Fruit fly (Drosophila melanogaster) ovary, adult (tissue): ENCODE data around the gene CG9121.

Source experiments
- CG17801 ChIP-seq: fragments of 200-800 bp; optimal IDR thresholded peaks from 2 replicates; lab custom pipeline; 2019; ENCODE audit warnings: missing biosample characterization, mild to moderate bottlenecking, missing genetic modification characterization, moderate library complexity; ENCODE audit not compliant: partially characterized antibody

The CG9121 gene

DNA sequence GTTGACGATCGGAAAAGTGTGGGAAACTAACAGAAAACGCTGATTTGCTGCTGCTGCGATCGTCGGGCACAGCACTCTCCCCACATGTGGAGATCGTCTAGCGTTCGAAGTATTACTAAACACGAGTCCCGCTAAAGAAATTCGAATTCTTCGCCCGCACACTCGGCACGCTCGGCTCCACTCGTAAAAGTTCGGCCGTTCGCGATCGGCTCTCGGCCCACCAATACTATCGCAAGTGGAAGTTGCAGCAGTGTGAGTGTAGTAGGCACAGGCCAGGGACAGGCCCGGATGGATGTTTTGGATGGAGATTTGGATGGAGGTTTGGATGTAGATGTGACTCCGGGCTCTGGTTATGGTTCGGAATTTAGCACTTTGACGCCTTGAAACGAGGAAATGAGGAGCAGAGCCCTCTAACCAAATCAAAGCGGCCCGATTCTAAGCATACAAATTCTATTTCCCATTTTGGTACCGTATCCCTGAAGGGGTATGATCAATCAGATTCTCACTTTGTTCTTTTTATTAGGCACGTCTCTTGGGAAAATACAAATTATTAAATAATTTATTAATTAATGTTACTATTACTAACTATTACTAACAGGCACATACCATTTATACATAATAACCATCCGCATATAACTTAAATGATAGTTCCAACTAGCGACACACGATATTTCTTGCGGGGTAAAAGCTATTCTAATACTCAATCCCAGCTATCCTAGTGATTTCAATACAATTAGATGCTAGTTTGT lies 23.4 kb downstream of the CG9121 start:
- TF ChIP-seq CG17801 = no peak

DNA sequence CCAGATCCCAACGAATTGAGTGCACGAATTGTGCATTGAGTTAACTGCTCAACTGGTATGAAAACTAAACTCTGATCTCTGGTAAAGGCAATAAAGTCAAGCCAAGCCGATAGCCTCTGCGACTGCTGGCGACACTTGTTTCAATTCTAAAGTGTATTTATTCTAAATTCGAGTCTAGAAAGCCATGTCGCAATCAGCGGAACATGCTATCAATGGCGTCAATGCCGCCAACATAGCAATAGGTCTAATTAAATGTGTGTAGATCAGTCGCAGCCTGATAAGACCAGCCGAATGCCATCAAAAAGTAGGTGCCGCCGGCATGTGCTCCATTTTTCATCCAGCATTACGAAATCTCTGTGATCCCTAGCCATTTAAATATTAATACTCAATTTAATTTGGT lies 25.3 kb downstream of the CG9121 start:
- TF ChIP-seq CG17801 = no peak

DNA sequence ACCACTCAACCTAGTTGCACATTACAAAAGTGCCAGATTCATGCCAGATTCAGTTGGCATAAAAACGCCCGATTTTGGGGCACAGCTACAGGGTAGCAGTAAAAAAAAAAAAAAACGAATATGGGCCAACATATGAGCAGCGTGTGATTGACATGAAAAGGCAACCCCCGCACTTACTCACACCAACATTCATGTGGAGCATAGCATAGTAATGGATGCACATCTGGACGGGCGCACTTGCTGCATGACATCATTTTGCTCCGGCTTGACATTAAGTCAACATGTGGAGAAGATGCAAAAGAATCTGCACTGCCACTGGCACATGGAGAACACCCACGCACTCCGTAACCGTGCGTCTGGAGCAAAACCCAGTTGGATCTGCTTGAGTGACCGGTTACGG lies 28.3 kb downstream of the CG9121 start:
- no peak for TF ChIP-seq CG17801

DNA sequence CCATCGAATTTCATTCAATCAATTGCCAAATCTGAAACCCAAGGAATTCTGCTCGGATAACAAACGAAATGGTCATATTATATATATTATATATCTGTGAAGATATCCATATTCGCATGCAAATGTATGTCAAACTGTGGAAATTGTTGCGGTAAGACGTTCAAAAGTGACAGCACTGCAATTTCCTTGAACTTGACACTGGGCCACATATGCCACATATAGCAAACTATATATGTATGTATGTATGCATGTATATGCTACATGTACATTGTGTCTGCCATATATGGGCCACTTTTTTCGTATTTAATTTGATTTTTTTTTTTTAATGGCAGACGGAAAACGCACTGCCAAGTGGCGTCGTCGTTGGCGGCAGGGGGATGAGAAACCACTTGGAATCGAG lies 30.4 kb downstream of the CG9121 start:
- TF ChIP-seq CG17801 = no peak

DNA sequence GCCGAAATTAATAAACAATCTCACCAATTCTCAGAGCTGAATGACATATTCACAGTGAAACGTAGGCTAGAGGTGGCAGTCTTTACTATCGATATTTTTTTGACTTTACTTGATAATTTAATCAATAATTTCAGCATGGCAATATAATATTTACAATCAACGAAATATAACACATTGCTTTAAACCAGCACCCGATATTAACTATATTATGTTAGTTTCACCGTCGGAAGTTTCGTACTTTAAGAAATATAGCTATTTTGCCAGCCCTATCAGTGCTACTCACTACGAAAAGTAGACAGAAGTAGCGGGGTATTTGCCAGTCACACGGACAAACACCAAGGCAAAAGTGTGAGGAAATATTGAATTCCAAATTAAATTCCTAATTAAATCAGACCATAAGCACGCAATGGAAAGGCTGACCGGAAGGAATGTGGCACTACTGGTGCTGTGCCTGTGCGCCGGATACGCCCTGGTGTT lies 40.0 kb downstream of the CG9121 start, which contains the start of the genes CG31917, Tfb5 and SelT:
Gene CG31917 (minus strand): TSS at position 51 of the 477 bp plus-strand sequence.
Gene Tfb5 (minus strand): TSS at position 51 of the 477 bp plus-strand sequence.
Gene SelT (plus strand): TSS at position 139 of the 477 bp plus-strand sequence.
- peak; percentile 73 for TF ChIP-seq CG17801

DNA sequence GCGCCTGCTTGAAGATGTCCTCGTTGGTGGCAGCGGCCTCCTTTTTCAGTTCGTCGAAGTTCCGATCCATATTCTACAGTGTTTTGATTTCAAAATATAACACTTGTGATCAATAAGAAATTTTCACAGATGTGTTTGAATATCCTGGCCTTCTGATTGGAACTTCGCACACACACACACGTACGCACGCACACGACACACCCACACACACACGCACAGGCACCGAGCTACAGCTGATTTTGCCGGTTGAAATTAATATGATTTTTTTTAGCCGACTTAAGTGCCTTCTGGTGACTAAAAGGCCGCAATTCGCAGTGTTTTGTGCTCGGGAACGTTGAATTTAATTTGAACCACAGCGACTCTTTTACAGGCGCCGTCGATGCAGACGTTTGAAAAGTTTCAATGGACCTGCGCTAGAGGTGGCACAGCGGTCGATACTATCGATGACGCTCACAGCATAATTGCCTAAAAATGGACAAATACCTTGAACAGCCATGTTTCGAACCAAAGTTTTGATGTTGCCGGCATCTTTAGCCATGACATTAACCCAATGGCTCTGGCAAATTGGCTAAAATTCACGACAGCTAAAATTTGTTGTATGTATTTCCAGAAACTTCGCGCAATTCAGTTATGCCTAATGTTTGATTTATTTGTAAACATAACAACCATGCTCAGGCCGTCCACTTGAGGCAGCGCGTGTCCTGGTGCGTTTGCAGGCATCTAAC lies 41.4 kb downstream of the CG9121 start, which contains the start of gene Rtnl1:
Gene Rtnl1 (minus strand): TSS at position 415 of the 725 bp plus-strand sequence.
- TF ChIP-seq CG17801 = peak; percentile 42

DNA sequence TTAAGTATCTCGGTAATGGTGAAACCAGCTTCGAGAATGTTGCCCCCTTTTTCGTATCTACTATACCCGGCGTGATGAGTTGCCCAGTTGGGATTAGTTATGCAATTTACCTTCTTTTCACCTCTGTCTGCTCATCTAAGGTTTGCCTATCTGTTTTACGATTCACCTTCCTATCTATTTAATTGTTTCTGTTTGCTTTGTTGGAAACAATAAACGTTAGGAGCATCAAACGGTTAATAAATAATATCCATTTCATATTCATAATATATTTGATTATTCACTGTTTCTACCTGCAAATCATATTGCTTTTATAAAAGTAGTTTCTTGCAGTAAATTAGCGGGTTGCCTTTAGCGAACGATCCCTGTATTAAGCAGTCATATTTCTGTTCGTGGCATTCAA lies 43.6 kb downstream of the CG9121 start:
- peak; percentile 52 for TF ChIP-seq CG17801

DNA sequence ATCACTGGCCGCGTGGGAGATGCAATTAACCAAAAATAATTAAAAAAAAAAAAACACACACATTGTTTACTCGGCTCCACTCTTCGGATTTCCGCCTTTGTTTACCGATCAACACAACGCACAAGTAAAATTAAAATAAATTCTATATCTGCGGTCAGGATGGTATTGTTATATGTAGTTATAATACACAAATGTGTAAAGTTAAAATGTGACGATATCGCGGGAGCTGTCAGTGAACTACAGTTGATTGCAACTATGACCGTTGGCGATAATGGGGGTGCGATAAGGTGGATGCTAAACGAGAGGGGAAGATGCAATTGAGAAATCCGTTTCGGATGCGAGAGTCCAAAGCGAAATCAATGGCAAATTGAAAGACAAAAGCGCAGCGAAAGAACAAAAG lies 44.5 kb downstream of the CG9121 start:
- no peak for TF ChIP-seq CG17801

DNA sequence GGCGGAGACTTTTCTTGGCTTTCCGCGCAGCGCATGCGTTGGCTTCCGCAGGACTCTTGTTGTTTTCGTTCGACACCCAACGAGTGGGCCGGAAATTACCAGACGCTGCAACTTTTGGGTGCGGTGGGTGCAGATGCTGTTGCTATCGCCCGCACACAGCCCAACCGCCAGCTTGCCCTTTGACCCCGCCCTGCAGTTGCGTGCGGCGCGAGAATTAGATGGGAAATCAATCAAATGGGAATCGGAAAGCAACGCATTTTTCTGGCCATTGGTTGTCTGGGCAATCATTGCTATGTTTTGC lies 45.4 kb downstream of the CG9121 start:
- no peak for TF ChIP-seq CG17801

DNA sequence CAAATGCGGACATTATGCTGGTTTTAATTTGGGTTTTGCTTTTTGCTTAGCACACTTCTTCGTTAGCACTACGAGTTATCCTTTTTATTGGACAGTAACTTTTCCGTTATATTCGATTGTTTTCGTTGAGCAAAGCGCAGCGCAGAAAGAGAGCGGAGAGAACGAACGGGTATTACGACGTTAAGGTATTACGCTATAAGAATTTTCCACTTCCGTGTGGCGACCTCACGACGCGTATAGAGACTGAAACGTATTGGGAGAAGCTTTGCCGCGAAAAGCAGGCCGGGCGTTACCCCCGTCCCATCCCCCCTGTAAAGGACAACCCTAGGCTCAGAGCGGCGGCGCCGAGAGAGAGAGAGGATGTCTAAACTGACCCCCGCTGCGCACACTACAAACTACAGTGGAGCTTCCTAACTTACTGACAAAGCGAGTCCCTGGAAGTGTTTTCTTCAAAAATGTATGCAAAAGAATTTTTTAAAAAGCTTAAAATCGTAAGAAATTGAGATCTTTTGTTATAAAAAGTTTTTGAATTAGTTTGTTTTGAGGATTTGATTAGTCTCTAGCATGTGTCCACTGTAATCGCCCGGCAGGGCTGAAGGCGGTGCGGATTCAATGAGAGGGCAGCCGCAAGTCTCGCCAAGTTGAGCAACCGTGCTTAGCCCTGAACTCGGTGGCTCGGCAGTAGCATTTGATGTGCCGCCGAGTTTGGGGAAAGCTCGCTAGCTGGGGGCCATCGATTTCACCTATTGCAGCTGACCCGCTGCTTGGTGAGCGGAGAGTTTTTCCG lies 46.0 kb downstream of the CG9121 start:
- peak; percentile 87 for TF ChIP-seq CG17801

DNA sequence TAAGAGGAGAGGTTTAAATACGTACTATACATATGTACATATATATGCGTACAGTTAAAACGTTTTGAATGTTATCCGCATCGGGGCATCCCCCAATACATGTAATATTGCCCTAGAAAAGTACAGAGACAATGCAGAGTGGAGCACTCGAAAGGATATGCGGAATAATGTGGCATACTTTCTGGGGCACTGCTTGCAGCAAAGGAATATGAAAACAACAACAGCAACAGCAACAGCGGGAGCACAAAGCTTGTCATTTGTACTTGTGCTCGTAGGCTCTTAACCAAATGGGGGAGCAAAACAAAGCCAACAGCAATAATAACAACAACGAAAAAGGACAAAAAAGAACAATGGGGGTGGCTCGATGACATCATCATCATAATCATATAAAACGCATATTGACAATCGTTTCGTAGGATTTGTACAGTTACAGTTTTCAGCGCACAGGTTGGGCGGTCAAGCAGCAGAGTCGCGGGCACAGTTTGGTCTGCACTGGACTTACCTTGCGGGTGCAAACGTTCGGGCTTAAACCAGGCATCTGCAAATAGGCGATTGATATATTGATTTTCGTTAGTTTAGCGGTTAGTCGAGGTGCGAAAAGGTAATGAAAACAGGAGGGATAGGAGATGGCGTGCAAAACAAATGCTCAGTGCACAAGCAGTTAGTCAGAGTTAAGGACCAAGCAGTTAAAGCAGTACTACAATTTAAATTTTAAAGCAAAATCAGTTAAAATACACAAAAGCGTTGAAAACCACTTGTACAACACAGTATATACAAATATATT lies 47.0 kb downstream of the CG9121 start:
- no peak for TF ChIP-seq CG17801

DNA sequence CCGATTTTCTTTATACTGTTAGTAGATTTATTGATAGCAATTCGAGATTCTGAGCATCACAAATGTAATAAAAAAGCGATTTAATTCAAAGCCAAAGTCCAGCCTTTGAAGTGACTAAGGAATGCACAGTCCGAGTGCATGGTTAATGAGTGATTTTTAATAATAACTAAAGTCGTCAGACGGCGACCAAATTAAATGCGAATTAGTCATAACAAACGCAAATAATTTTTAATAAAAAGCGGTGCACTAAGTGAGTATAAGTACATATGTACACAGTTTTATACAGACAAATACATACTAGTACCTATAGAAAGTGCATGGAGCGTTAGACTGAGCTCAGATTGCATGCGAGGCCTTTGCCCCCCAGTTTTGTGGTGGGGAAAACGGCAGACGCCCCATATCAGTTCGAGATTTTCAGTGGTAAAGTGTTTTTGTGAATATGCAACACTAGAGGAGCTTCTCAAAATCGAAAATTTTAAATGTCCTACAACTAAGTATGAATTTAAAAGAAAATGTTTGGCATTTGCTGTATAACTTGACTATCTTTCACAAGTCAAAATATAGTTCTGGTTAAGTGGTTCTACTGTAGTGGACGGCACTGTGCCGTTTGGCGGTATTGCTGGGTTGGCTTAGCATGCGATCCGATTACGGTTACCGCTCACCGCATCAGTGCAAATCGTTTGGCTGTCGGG lies 48.0 kb downstream of the CG9121 start:
- peak; percentile 46 for TF ChIP-seq CG17801

DNA sequence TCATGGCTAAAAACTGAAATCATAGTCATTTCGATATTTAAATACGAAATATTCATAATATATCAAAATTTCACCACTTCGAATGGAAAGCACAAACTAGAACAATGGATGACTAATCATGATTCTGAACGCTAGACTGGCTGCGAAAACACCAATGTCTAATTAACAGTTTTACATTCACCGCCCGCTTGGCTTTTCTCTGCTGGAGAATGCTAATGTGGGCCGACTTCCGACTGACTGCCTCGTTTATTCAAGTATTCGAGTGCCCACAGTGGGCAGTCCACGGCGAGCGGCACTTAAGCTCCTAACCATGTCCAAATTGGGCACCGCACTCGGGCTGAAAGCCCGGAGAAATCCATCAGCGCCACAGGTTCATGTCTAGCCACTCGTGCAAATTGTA lies 48.8 kb downstream of the CG9121 start:
- TF ChIP-seq CG17801 = no peak

DNA sequence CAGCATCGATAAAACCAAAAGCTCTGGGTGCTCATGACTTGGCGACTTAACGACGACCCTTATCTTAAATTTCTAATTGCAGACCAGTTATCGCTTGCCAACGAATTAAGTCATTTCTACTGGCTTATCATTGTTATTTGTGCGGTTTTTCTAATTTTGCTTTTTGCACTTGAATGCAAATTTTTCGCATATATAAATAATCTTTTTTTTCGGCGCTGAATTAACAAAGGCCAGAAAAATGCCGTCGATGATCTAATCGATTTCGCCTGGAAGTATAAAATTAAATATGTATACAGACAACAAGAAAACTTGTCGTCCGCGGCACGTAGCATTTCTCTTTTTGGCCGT lies 49.3 kb downstream of the CG9121 start:
- TF ChIP-seq CG17801 = no peak

DNA sequence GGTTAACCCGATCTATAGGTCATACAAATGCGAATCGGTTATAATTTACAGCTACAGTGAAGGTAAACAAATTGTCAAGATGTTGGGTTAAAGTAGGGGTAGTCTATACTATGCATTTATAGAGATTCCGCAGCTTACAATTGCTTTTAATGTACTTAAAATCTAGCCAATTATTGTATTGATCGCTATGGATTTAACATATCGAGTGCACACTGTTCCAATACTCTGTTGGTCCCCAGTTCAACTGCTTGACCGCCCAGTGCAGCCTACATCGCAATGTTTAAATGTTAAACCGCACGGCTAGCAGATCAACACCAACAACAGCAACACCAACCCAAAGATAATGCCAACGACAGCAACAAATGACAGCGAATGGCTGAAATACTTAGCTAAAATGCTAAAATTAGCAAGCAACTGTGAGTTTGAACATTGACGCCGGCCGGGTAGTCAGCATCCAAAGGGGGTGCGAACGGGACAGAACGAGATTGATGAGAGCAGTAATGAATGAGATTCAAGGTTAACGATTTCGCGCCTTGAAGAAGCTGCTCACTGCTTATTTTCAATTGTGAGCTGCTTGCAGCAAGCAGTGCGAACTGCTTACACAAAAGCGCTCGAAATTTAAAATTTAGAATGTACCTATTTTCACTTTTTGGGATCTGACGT lies 49.8 kb downstream of the CG9121 start:
- no peak for TF ChIP-seq CG17801
